Fruit fly (Drosophila melanogaster): ENCODE measurements around the gene Nnk.

The Nnk gene

DNA sequence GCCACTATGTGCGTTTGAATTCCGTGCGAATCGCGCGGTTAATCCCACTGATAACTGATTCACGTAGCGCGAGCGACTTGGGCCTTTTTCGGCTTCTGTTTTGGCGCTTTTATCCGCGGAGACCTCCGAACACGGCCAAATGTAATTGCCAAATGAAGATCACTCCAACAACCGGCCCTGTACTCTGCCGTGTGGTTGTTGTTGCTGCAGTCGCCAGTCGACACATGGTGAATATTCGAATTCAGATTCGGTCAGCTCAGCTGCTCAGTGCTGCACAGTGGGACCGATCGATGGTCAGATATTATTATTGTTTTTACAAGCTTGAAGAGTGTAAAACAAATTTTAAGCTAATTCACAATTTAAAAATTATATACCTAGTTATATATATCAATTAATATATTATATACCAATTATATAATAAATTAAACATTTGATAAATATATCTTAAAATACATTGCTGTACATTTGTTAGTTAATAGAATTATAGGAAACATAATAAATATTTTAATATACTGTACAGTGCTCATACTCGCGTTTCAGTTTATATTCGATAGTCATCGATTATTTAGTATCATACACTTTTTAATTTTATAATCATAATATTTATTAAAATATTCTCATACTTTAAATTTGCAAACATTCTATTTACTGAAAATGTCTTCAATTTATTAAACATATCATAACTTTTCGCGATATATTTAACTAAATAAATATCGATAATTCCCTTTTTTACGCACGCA lies 10.5 kb downstream of the Nnk start, which contains the start of gene CG43102 (continued):
- TF ChIP-seq wdn (GFP tag; IDR thresholded peaks at IDR 0.05) (0 out of 2 replicates have a peak, but pooled peaks have one; percentile 36), CG4282 (GFP tag; optimal IDR thresholded peaks at IDR 0.05) (peak; percentile 24), cato (GFP tag; optimal IDR thresholded peaks at IDR 0.05; ENCODE audit: borderline replicate concordance) (peak; percentile 12), CG11696 (GFP tag; IDR thresholded peaks at IDR 0.05) (peak; percentile 65; the same call in 1 of the 2 replicates), sr (GFP tag; IDR thresholded peaks at IDR 0.05) (0 out of 3 replicates have a peak, but pooled peaks have one; percentile 39), CG1529 (GFP tag; optimal IDR thresholded peaks at IDR 0.05) (peak; percentile 46), her (GFP tag; optimal IDR thresholded peaks at IDR 0.05) (peak; percentile 62), chm (GFP tag; IDR thresholded peaks at IDR 0.05) (peak; percentile 54; the same call in 1 of the 2 replicates), Hr39 (optimal IDR thresholded peaks at IDR 0.05) (no peak), sim (GFP tag; IDR thresholded peaks at IDR 0.05) (no peak), Antp (GFP tag; optimal IDR thresholded peaks at IDR 0.05) (peak; percentile 35), az2 (GFP tag; optimal IDR thresholded peaks at IDR 0.05) (peak; percentile 72), ap (GFP tag; IDR thresholded peaks at IDR 0.05) (peak; percentile 48; the same call in 1 of the 2 replicates), kah (GFP tag; optimal IDR thresholded peaks at IDR 0.05) (peak; percentile 60), CG11398 (GFP tag; optimal IDR thresholded peaks at IDR 0.05) (no peak), unpg (GFP tag; optimal IDR thresholded peaks at IDR 0.05) (peak; percentile 74), CG1832 (GFP tag; optimal IDR thresholded peaks at IDR 0.05) (no peak), CG6791 (GFP tag; IDR thresholded peaks at IDR 0.05; ENCODE audit: partially characterized antibody) (peak; percentile 49; the same call in 2 of the 3 replicates), pan (optimal IDR thresholded peaks at IDR 0.05) (no peak), pan (GFP tag; optimal IDR thresholded peaks at IDR 0.05 in 1 of 2, IDR thresholded peaks at IDR 0.05 in 1 of 2) (peak in 1 of 2 experiments; percentile 86), HmgD (GFP tag; optimal IDR thresholded peaks at IDR 0.05) (no peak), ewg (GFP tag; optimal IDR thresholded peaks at IDR 0.05) (no peak), Opbp (GFP tag; IDR thresholded peaks at IDR 0.05; ENCODE audit: partially characterized antibody) (peak; percentile 62; the same call in 1 of the 3 replicates), eve (GFP tag; optimal IDR thresholded peaks at IDR 0.05) (no peak), nerfin-1 (tag; optimal IDR thresholded peaks at IDR 0.05) (peak; percentile 46), CG9817 (tag; optimal IDR thresholded peaks at IDR 0.05) (peak; percentile 74), CG2875 (GFP tag; optimal IDR thresholded peaks at IDR 0.05) (peak; percentile 18), CG10462 (GFP tag; optimal IDR thresholded peaks at IDR 0.05) (no peak), h (optimal IDR thresholded peaks at IDR 0.05) (no peak), CG30020 (tag; optimal IDR thresholded peaks at IDR 0.05) (peak; percentile 60), NK7.1 (GFP tag; optimal IDR thresholded peaks at IDR 0.05) (no peak), Lpt (GFP tag; optimal IDR thresholded peaks at IDR 0.05) (no peak), Sry-β (GFP tag; optimal IDR thresholded peaks at IDR 0.05) (no peak), Sry-δ (GFP tag; optimal IDR thresholded peaks at IDR 0.05) (no peak), Dip2 (GFP tag; IDR thresholded peaks at IDR 0.05) (no peak), Tbp (GFP tag; optimal IDR thresholded peaks at IDR 0.05) (no peak), CG18011 (GFP tag; optimal IDR thresholded peaks at IDR 0.05) (peak; percentile 36), B-H1 (GFP tag; IDR thresholded peaks at IDR 0.05) (peak; percentile 64; the same call in 2 of the 3 replicates), dm (GFP tag; optimal IDR thresholded peaks at IDR 0.05) (peak; percentile 34), esg (GFP tag; conservative IDR thresholded peaks at IDR 0.05) (no peak; the same call in 1 of the 2 replicates), CG6683 (GFP tag; optimal IDR thresholded peaks at IDR 0.05) (no peak), NC2α (GFP tag; optimal IDR thresholded peaks at IDR 0.05) (peak; percentile 3), CG17612 (GFP tag; IDR thresholded peaks at IDR 0.05) (0 out of 2 replicates have a peak, but pooled peaks have one; percentile 38), slbo (GFP tag; IDR thresholded peaks at IDR 0.05) (peak; percentile 73; the same call in 1 of the 2 replicates), da (GFP tag; optimal IDR thresholded peaks at IDR 0.05) (peak; percentile 24), dpn (GFP tag; optimal IDR thresholded peaks at IDR 0.05) (peak; percentile 39 to 67), wor (GFP tag; IDR thresholded peaks at IDR 0.05) (no peak), hb (GFP tag; IDR thresholded peaks at IDR 0.05; ENCODE audit: partially characterized antibody) (no peak), Awh (GFP tag; IDR thresholded peaks at IDR 0.05) (peak; percentile 73), bigmax (GFP tag; optimal IDR thresholded peaks at IDR 0.05) (no peak)
